Worm (Caenorhabditis elegans) whole organism, young adult: Measurements from ENCODE around the gene sre-14.
A peak's percentile ranks its signal among the peaks of the same experiment; 100 is the strongest.

Experiments used
- B0035.1 ChIP-seq: sonication (generic microtip); optimal IDR thresholded peaks from 2 replicates; lab custom pipeline; 2016; ENCODE audit warnings: missing genetic modification characterization, mild to moderate bottlenecking, missing compliant biosample characterization, missing genotype, missing genetic modification reagents
- B0261.1 ChIP-seq: sonication (generic microtip); optimal IDR thresholded peaks from 2 replicates; lab custom pipeline; 2016; ENCODE audit warnings: mild to moderate bottlenecking, missing genetic modification characterization, moderate library complexity, missing compliant biosample characterization
- B0336.3 ChIP-seq: fragments of 200-800 bp; sonication (Bioruptor generic); IDR thresholded peaks from 2 replicates; pipeline ENCODE4 v1.3.6; 2022; ENCODE audit warnings: missing genetic modification characterization, missing compliant biosample characterization
- C17E4.6 ChIP-seq: fragments of 200-800 bp; sonication (Bioruptor generic); IDR thresholded peaks from 2 replicates; pipeline ENCODE4 v1.3.6; 2022; ENCODE audit warnings: missing genetic modification reagents, missing genetic modification characterization, missing compliant biosample characterization
- F10E7.11 ChIP-seq: sonication (generic microtip); optimal IDR thresholded peaks from 2 replicates; lab custom pipeline; 2017; ENCODE audit warnings: mild to moderate bottlenecking, missing genetic modification characterization, moderate library complexity, missing compliant biosample characterization
- F23B12.7 ChIP-seq: sonication (generic microtip); optimal IDR thresholded peaks from 2 replicates; lab custom pipeline; 2017; ENCODE audit warnings: missing genetic modification characterization, mild to moderate bottlenecking, missing compliant biosample characterization, antibody characterized with exemption, moderate library complexity; ENCODE audit not compliant: insufficient read depth
- F33H1.4 ChIP-seq: fragments of 200-800 bp; sonication (Bioruptor generic); IDR thresholded peaks from 2 replicates; pipeline ENCODE4 v1.3.6; 2022; ENCODE audit warnings: missing genetic modification reagents, missing genetic modification characterization, missing compliant biosample characterization
- F39B2.1 ChIP-seq: fragments of 200-800 bp; sonication (Bioruptor generic); IDR thresholded peaks from 2 replicates; pipeline ENCODE4 v1.3.6; 2022; ENCODE audit warnings: missing genetic modification reagents, missing genetic modification characterization, missing compliant biosample characterization
- K11D2.4 ChIP-seq: fragments of 200-800 bp; sonication (Bioruptor generic); IDR thresholded peaks from 2 replicates; pipeline ENCODE4 v1.3.6; 2022; ENCODE audit warnings: missing genetic modification reagents, missing genetic modification characterization, missing compliant biosample characterization
- T07F8.4 ChIP-seq: sonication (generic microtip); optimal IDR thresholded peaks from 2 replicates; lab custom pipeline; 2016; ENCODE audit warnings: mild to moderate bottlenecking, missing genetic modification characterization, moderate library complexity, missing compliant biosample characterization
- T26A5.8 ChIP-seq: sonication (generic microtip); optimal IDR thresholded peaks from 2 replicates; lab custom pipeline; 2016; ENCODE audit warnings: missing genetic modification characterization, missing compliant biosample characterization
- Y53G8AR.9 ChIP-seq: fragments of 200-800 bp; sonication (Bioruptor generic); conservative IDR thresholded peaks from 2 replicates; pipeline ENCODE4 v1.3.6; 2022; ENCODE audit warnings: missing genetic modification reagents, missing genetic modification characterization, missing compliant biosample characterization
- ama-1 ChIP-seq, 3 experiments: fragments of 150-350 bp in 1 of 3; sonication (generic microtip) in 2 of 3; optimal IDR thresholded peaks; 2 replicates each; lab custom pipeline; 2014 to 2018; ENCODE audit warnings: missing biosample characterization in 2 of 3, missing genetic modification characterization in 2 of 3, missing genetic modification reagents in 2 of 3
- aptf-3 ChIP-seq: fragments of 200-800 bp; sonication (Bioruptor generic); IDR thresholded peaks from 2 replicates; pipeline ENCODE4 v1.3.6; 2022; ENCODE audit warnings: missing genetic modification characterization, missing compliant biosample characterization
- athp-1 ChIP-seq: sonication (generic microtip); optimal IDR thresholded peaks from 2 replicates; lab custom pipeline; 2017; ENCODE audit warnings: mild to moderate bottlenecking, missing genetic modification characterization, missing compliant biosample characterization
- attf-3 ChIP-seq: fragments of 200-800 bp; sonication (Bioruptor generic); conservative IDR thresholded peaks from 2 replicates; pipeline ENCODE4 v1.3.6; 2022; ENCODE audit warnings: missing genetic modification reagents, missing genetic modification characterization, missing compliant biosample characterization
- attf-5 ChIP-seq: fragments of 200-800 bp; sonication (Bioruptor generic); optimal IDR thresholded peaks from 2 replicates; lab custom pipeline; 2018; ENCODE audit warnings: mild to moderate bottlenecking, missing genetic modification characterization, missing compliant biosample characterization
- attf-6 ChIP-seq: fragments of 200-800 bp; sonication (Bioruptor generic); IDR thresholded peaks from 2 replicates; pipeline ENCODE4 v1.3.6; 2022; ENCODE audit warnings: missing genetic modification reagents, missing genetic modification characterization, missing compliant biosample characterization
- bed-1 ChIP-seq: fragments of 200-800 bp; sonication (Bioruptor generic); IDR thresholded peaks from 2 replicates; pipeline ENCODE4 v1.3.6; 2022; ENCODE audit warnings: missing genetic modification reagents, missing genetic modification characterization, missing compliant biosample characterization
- bed-2 ChIP-seq: fragments of 200-800 bp; sonication (Bioruptor generic); IDR thresholded peaks from 2 replicates; pipeline ENCODE4 v1.3.6; 2022; ENCODE audit warnings: missing genetic modification reagents, missing genetic modification characterization, missing compliant biosample characterization
- cebp-1 ChIP-seq, 2 experiments: fragments of 200-800 bp in 1 of 2; sonication (Bioruptor generic) in 1 of 2; sonication (generic microtip) in 1 of 2; IDR thresholded peaks in 1 of 2; optimal IDR thresholded peaks in 1 of 2; 2 replicates each; pipeline versions ENCODE4 v1.3.6 to Lab custom; 2017 to 2022; ENCODE audit warnings: missing compliant biosample characterization in 2 of 2, missing genetic modification characterization in 2 of 2, mild to moderate bottlenecking in 1 of 2, missing genetic modification reagents in 1 of 2, moderate library complexity in 1 of 2
- cebp-2 ChIP-seq: fragments of 200-800 bp; sonication (Bioruptor generic); IDR thresholded peaks from 2 replicates; pipeline ENCODE4 v1.3.6; 2022; ENCODE audit warnings: missing genetic modification characterization, missing compliant biosample characterization
- chd-7 ChIP-seq: sonication (generic microtip); optimal IDR thresholded peaks from 2 replicates; lab custom pipeline; 2016; ENCODE audit warnings: mild to moderate bottlenecking, missing genetic modification characterization, moderate library complexity, missing compliant biosample characterization
- die-1 ChIP-seq: sonication (generic microtip); optimal IDR thresholded peaks from 2 replicates; lab custom pipeline; 2016; ENCODE audit warnings: missing genotype, mild to moderate bottlenecking, missing genetic modification characterization, missing compliant biosample characterization
- dox-1 ChIP-seq: fragments of 200-800 bp; sonication (Bioruptor generic); IDR thresholded peaks from 2 replicates; pipeline ENCODE4 v1.3.6; 2022; ENCODE audit warnings: missing genetic modification reagents, missing genetic modification characterization, missing compliant biosample characterization
- dpff-1 ChIP-seq: sonication (generic microtip); optimal IDR thresholded peaks from 2 replicates; lab custom pipeline; 2017; ENCODE audit warnings: mild to moderate bottlenecking, missing genetic modification characterization, missing compliant biosample characterization
- efl-1 ChIP-seq: fragments of 150-350 bp; optimal IDR thresholded peaks from 2 replicates; lab custom pipeline; 2014; ENCODE audit warnings: missing biosample characterization, missing genetic modification reagents, missing genetic modification characterization
- egl-18 ChIP-seq: fragments of 200-800 bp; sonication (Bioruptor generic); IDR thresholded peaks from 2 replicates; pipeline ENCODE4 v1.3.6; 2022; ENCODE audit warnings: missing genetic modification reagents, missing genetic modification characterization, missing compliant biosample characterization
- egl-44 ChIP-seq: fragments of 200-800 bp; sonication (Bioruptor generic); IDR thresholded peaks from 2 replicates; pipeline ENCODE4 v1.3.6; 2022; ENCODE audit warnings: missing genetic modification reagents, missing genetic modification characterization, missing compliant biosample characterization
- fkh-3 ChIP-seq: sonication (generic microtip); optimal IDR thresholded peaks from 2 replicates; lab custom pipeline; 2016; ENCODE audit warnings: mild to moderate bottlenecking, missing genetic modification characterization, missing compliant biosample characterization
- hmg-1.2 ChIP-seq: fragments of 200-800 bp; sonication (Bioruptor generic); IDR thresholded peaks from 2 replicates; pipeline ENCODE4 v1.3.6; 2022; ENCODE audit warnings: missing genetic modification reagents, missing genetic modification characterization, missing compliant biosample characterization
- hmg-20 ChIP-seq: fragments of 200-800 bp; sonication (Bioruptor generic); IDR thresholded peaks from 2 replicates; pipeline ENCODE4 v1.3.6; 2022; ENCODE audit warnings: missing genetic modification reagents, missing genetic modification characterization, missing compliant biosample characterization
- hsf-1 ChIP-seq: fragments of 200-800 bp; sonication (Bioruptor generic); IDR thresholded peaks from 2 replicates; pipeline ENCODE4 v1.3.6; 2022; ENCODE audit warnings: missing genetic modification reagents, missing genetic modification characterization, missing compliant biosample characterization
- let-607 ChIP-seq, 2 experiments: fragments of 200-800 bp in 1 of 2; sonication (Bioruptor generic) in 1 of 2; sonication (generic microtip) in 1 of 2; optimal IDR thresholded peaks; 2 replicates each; lab custom pipeline; 2016 to 2018; ENCODE audit warnings: mild to moderate bottlenecking in 2 of 2, missing compliant biosample characterization in 2 of 2, missing genetic modification characterization in 2 of 2, moderate library complexity in 2 of 2, missing genotype in 1 of 2
- lsy-27 ChIP-seq: sonication (generic microtip); optimal IDR thresholded peaks from 2 replicates; lab custom pipeline; 2017; ENCODE audit warnings: missing genetic modification characterization, mild to moderate bottlenecking, missing compliant biosample characterization, antibody characterized with exemption, missing genotype, borderline replicate concordance; ENCODE audit not compliant: insufficient read depth
- madf-3 ChIP-seq: fragments of 200-800 bp; sonication (Bioruptor generic); IDR thresholded peaks from 2 replicates; pipeline ENCODE4 v1.3.6; 2022; ENCODE audit warnings: missing genetic modification reagents, missing genetic modification characterization, missing compliant biosample characterization
- madf-8 ChIP-seq: fragments of 200-800 bp; sonication (Bioruptor generic); conservative IDR thresholded peaks from 2 replicates; pipeline ENCODE4 v1.3.6; 2022; ENCODE audit warnings: missing genetic modification reagents, missing genetic modification characterization, missing compliant biosample characterization
- mcd-1 ChIP-seq: fragments of 200-800 bp; sonication (Bioruptor generic); IDR thresholded peaks from 2 replicates; pipeline ENCODE4 v1.3.6; 2022; ENCODE audit warnings: missing genetic modification reagents, missing genetic modification characterization, missing compliant biosample characterization
- mxl-1 ChIP-seq: sonication (generic microtip); optimal IDR thresholded peaks from 2 replicates; lab custom pipeline; 2016; ENCODE audit warnings: missing genetic modification characterization, missing compliant biosample characterization
- nfya-1 ChIP-seq: sonication (generic microtip); optimal IDR thresholded peaks from 2 replicates; lab custom pipeline; 2017; ENCODE audit warnings: antibody characterized with exemption, missing compliant biosample characterization, missing genetic modification characterization, borderline replicate concordance; ENCODE audit not compliant: insufficient read depth
- nhr-179 ChIP-seq: sonication (generic microtip); optimal IDR thresholded peaks from 2 replicates; lab custom pipeline; 2016; ENCODE audit warnings: mild to moderate bottlenecking, missing genetic modification characterization, missing compliant biosample characterization
- pha-4 ChIP-seq: fragments of 150-350 bp; sonication (generic microtip); optimal IDR thresholded peaks from 2 replicates; lab custom pipeline; 2014; ENCODE audit warnings: missing biosample characterization, missing genetic modification reagents, missing genetic modification characterization
- snpc-3.4 ChIP-seq: sonication (generic microtip); optimal IDR thresholded peaks from 2 replicates; lab custom pipeline; 2017; ENCODE audit warnings: missing genetic modification characterization, mild to moderate bottlenecking, missing compliant biosample characterization, antibody characterized with exemption, moderate library complexity, missing genotype, missing genetic modification reagents
- tbp1 ChIP-seq: fragments of 200-800 bp; sonication (Bioruptor generic); optimal IDR thresholded peaks from 2 replicates; lab custom pipeline; 2018; ENCODE audit warnings: mild to moderate bottlenecking, missing genetic modification characterization, missing compliant biosample characterization
- tbx-9 ChIP-seq: sonication (generic microtip); optimal IDR thresholded peaks from 2 replicates; lab custom pipeline; 2016; ENCODE audit warnings: borderline replicate concordance, missing genetic modification characterization, inconsistent platforms, missing compliant biosample characterization
- tlf-1 ChIP-seq: fragments of 200-800 bp; sonication (Bioruptor generic); optimal IDR thresholded peaks from 2 replicates; lab custom pipeline; 2018; ENCODE audit warnings: mild to moderate bottlenecking, missing genetic modification characterization, missing compliant biosample characterization

sre-14 gene

ce11 chrIV:12268272-12269045, 7.2 kb upstream of the sre-14 start, which contains the start of the genes ppm-1.H and rpl-34 (continued):
- TF ChIP-seq K11D2.4 (GFP tag; lab: Robert Waterston, UW) (0 out of 2 replicates have a peak, but pooled peaks have one; percentile 18), F10E7.11 (tag; lab: Kevin White, UChicago) (no peak), madf-3 (GFP tag; lab: Robert Waterston, UW) (no peak), egl-18 (no peak), madf-8 (GFP tag; lab: Robert Waterston, UW) (no peak), nfya-1 (tag; lab: Kevin White, UChicago) (no peak), attf-3 (GFP tag; lab: Robert Waterston, UW) (peak; percentile 40; the same call in 1 of the 2 replicates), B0035.1 (no peak), hmg-20 (GFP tag; lab: Robert Waterston, UW) (no peak), F39B2.1 (GFP tag; lab: Robert Waterston, UW) (no peak), dpff-1 (tag; lab: Kevin White, UChicago) (no peak), bed-2 (GFP tag; lab: Robert Waterston, UW) (no peak), mcd-1 (GFP tag; lab: Robert Waterston, UW) (no peak), let-607 (tag; optimal IDR thresholded peaks at IDR 0.05; lab: Kevin White, UChicago) (no peak), dox-1 (GFP tag; lab: Robert Waterston, UW) (no peak), chd-7 (tag; lab: Kevin White, UChicago) (no peak), attf-5 (GFP tag; lab: Kevin White, UChicago) (peak; percentile 43), fkh-3 (tag; lab: Kevin White, UChicago) (no peak), athp-1 (tag; lab: Kevin White, UChicago) (no peak), tbx-9 (tag; lab: Kevin White, UChicago) (no peak), T07F8.4 (no peak), mxl-1 (tag; lab: Kevin White, UChicago) (no peak), lsy-27 (tag; lab: Kevin White, UChicago) (no peak), aptf-3 (GFP tag; lab: Robert Waterston, UW) (no peak), egl-44 (GFP tag; lab: Robert Waterston, UW) (no peak), F33H1.4 (GFP tag; lab: Robert Waterston, UW) (peak; percentile 74), hsf-1 (no peak), cebp-1 (GFP tag; IDR thresholded peaks at IDR 0.05; lab: Robert Waterston, UW) (no peak), cebp-1 (tag; optimal IDR thresholded peaks at IDR 0.05; lab: Kevin White, UChicago) (no peak), C17E4.6 (GFP tag; lab: Robert Waterston, UW) (no peak), bed-1 (no peak), B0261.1 (tag; lab: Kevin White, UChicago) (no peak), ama-1 (optimal IDR thresholded peaks at IDR 0.05; lab: Kevin White, UChicago) (no peak), ama-1 (GFP tag; optimal IDR thresholded peaks at IDR 0.05; lab: Kevin White, UChicago) (no peak), T26A5.8 (tag; lab: Kevin White, UChicago) (no peak), F23B12.7 (peak; percentile 64), pha-4 (tag; lab: Kevin White, UChicago) (no peak), tbp1 (GFP tag; lab: Kevin White, UChicago) (no peak), Y53G8AR.9 (GFP tag; lab: Robert Waterston, UW) (no peak), hmg-1.2 (peak; percentile 10; the same call in 1 of the 2 replicates), snpc-3.4 (tag; lab: Kevin White, UChicago) (peak; percentile 59), B0336.3 (no peak), die-1 (no peak), nhr-179 (tag; lab: Kevin White, UChicago) (no peak), attf-6 (GFP tag; lab: Robert Waterston, UW) (no peak), cebp-2 (GFP tag; lab: Robert Waterston, UW) (no peak), efl-1 (peak; percentile 39), tlf-1 (GFP tag; lab: Kevin White, UChicago) (no peak)
